Worm (Caenorhabditis elegans): ENCODE results near the gene ifb-1.

ce11 chrII:5730343-5731083 lies 34.9 kb upstream of the ifb-1 start, which contains the start of the genes C18A3.7 and C18A3.11:
- TF ChIP-seq ztf-29 (GFP tag; IDR thresholded peaks at IDR 0.05) (no peak), tab-1 (GFP tag; IDR thresholded peaks at IDR 0.05) (no peak), cog-1 (tag; optimal IDR thresholded peaks at IDR 0.05) (no peak), T22C8.4 (GFP tag; IDR thresholded peaks at IDR 0.05) (no peak), ztf-23 (GFP tag; IDR thresholded peaks at IDR 0.05) (no peak)

Data from whole organism, midembryonic.